Fruit fly (Drosophila melanogaster) Kc167 (cell line): ENCODE measurements around the gene MsR2.

Experiments
- Myc ChIP-seq: fragments of >200 bp; optimal IDR thresholded peaks from 2 replicates; lab custom pipeline; 2017; ENCODE audit warnings: missing external identifiers
- Sin3A ChIP-seq: fragments of >200 bp; optimal IDR thresholded peaks from 2 replicates; lab custom pipeline; 2018; ENCODE audit warnings: missing external identifiers
- h ChIP-seq: fragments of >200 bp; optimal IDR thresholded peaks from 3 replicates; lab custom pipeline; 2018; ENCODE audit warnings: missing external identifiers
- insv ChIP-seq: fragments of >200 bp; optimal IDR thresholded peaks from 3 replicates; lab custom pipeline; 2018; ENCODE audit warnings: missing external identifiers
- psq ChIP-seq: fragments of >200 bp; optimal IDR thresholded peaks from 2 replicates; lab custom pipeline; 2017; ENCODE audit warnings: missing external identifiers
- ttk ChIP-seq: sonication (Bioruptor generic); optimal IDR thresholded peaks from 2 replicates; lab custom pipeline; 2017; ENCODE audit warnings: missing external identifiers

- TF ChIP-seq ttk (lab: Kevin White, UChicago): no peak
- no peak for TF ChIP-seq insv (lab: Kevin White, UChicago)
- TF ChIP-seq psq: no peak
- no peak for TF ChIP-seq Sin3A
- TF ChIP-seq h (lab: Kevin White, UChicago): no peak
- TF ChIP-seq Myc (lab: Kevin White, UChicago): no peak
Observed at dm6 chr3L:2282506-2282905, at the start of gene MsR2.
